Worm (Caenorhabditis elegans): ENCODE measurements around the gene lmtr-5.

- TF ChIP-seq skn-1 (tag; optimal IDR thresholded peaks at IDR 0.05) (no peak), lin-29 (GFP tag; IDR thresholded peaks at IDR 0.05) (no peak), nhr-77 (tag; optimal IDR thresholded peaks at IDR 0.05) (no peak), lsy-2 (tag; optimal IDR thresholded peaks at IDR 0.05) (no peak), F37D6.2 (tag; optimal IDR thresholded peaks at IDR 0.05) (no peak), mdt-29 (GFP tag; IDR thresholded peaks at IDR 0.05) (no peak), ama-1 (optimal IDR thresholded peaks at IDR 0.05) (no peak), ztf-11 (tag; optimal IDR thresholded peaks at IDR 0.05) (no peak), ZK546.5 (tag; optimal IDR thresholded peaks at IDR 0.05) (no peak), Y75B8A.6 (GFP tag; IDR thresholded peaks at IDR 0.05) (no peak)
These were observed 39.2 kb downstream of the lmtr-5 start for ce11 chrIII:3222707-3223106.

Measured in whole organism, L4 larva.